Worm (Caenorhabditis elegans): ENCODE data around the gene ntl-4.

ntl-4 gene

ce11 chrIV:7877781-7878180 lies 32.6 kb upstream of the ntl-4 start, which contains the start of gene kin-26:
kin-26 (minus strand) TSS chrIV:7877881.
- no peak for TF ChIP-seq egl-43 (GFP tag; IDR thresholded peaks at IDR 0.05)
- no peak for TF ChIP-seq fkh-10 (GFP tag; optimal IDR thresholded peaks at IDR 0.05)
- TF ChIP-seq nhr-76 (tag; optimal IDR thresholded peaks at IDR 0.05) = no peak
- TF ChIP-seq dmd-6 (GFP tag; IDR thresholded peaks at IDR 0.05) = no peak
- TF ChIP-seq nhr-77 (tag; optimal IDR thresholded peaks at IDR 0.05) = no peak
- TF ChIP-seq gei-8 (GFP tag; optimal IDR thresholded peaks at IDR 0.05) = no peak

ce11 chrIV:7879017-7879416 lies 31.4 kb upstream of the ntl-4 start, which contains the start of gene srt-73:
srt-73 (plus strand) TSS chrIV:7879317.
- no peak for TF ChIP-seq ceh-28 (tag; optimal IDR thresholded peaks at IDR 0.05)
- TF ChIP-seq Y5F2A.4 (GFP tag; optimal IDR thresholded peaks at IDR 0.05) = no peak
- TF ChIP-seq daf-8 (GFP tag; IDR thresholded peaks at IDR 0.05) = no peak
- no peak for TF ChIP-seq unc-130 (GFP tag; optimal IDR thresholded peaks at IDR 0.05)
- no peak for TF ChIP-seq dmd-9 (GFP tag; IDR thresholded peaks at IDR 0.05)
- TF ChIP-seq cey-2 (tag; optimal IDR thresholded peaks at IDR 0.05; ENCODE audit: borderline replicate concordance, insufficient read depth) = no peak
- no peak for TF ChIP-seq mdl-1 (tag; optimal IDR thresholded peaks at IDR 0.05)

- TF ChIP-seq set-16 (GFP tag; IDR thresholded peaks at IDR 0.05) = no peak
- TF ChIP-seq aha-1 (tag) = peak; percentile 18
- TF ChIP-seq unc-39 (tag; optimal IDR thresholded peaks at IDR 0.05) = no peak
- TF ChIP-seq D1046.2 (GFP tag; IDR thresholded peaks at IDR 0.05) = no peak
- TF ChIP-seq mep-1 (tag; optimal IDR thresholded peaks at IDR 0.05) = no peak
- no peak for TF ChIP-seq mxl-3 (GFP tag; optimal IDR thresholded peaks at IDR 0.05)
- peak; percentile 49 for TF ChIP-seq pqm-1 (tag; optimal IDR thresholded peaks at IDR 0.05)
- no peak for TF ChIP-seq hif-1 (tag; optimal IDR thresholded peaks at IDR 0.05)
- peak; percentile 67 for TF ChIP-seq php-3 (GFP tag; IDR thresholded peaks at IDR 0.05)
- no peak for TF ChIP-seq fos-1 (tag; optimal IDR thresholded peaks at IDR 0.05)
- no peak for TF ChIP-seq dmd-9 (GFP tag; IDR thresholded peaks at IDR 0.05)
- TF ChIP-seq vab-7 (GFP tag; IDR thresholded peaks at IDR 0.05) = no peak
- TF ChIP-seq daf-16 (GFP tag; optimal IDR thresholded peaks at IDR 0.05) = no peak
- TF ChIP-seq daf-16 (tag; optimal IDR thresholded peaks at IDR 0.05) = peak; percentile 44
- peak; percentile 44 for TF ChIP-seq dve-1 (tag; optimal IDR thresholded peaks at IDR 0.05; ENCODE audit: insufficient read depth)
- peak; percentile 6 for TF ChIP-seq nhr-77 (tag; optimal IDR thresholded peaks at IDR 0.05)
- TF ChIP-seq nhr-28 (tag; optimal IDR thresholded peaks at IDR 0.05) = peak; percentile 14
These were observed 29.2 kb upstream of the ntl-4 start for ce11 chrIV:7881166-7881565.

ce11 chrIV:7881726-7882125 lies 28.6 kb upstream of the ntl-4 start, which contains the start of gene atic-1:
atic-1 (plus strand) TSS chrIV:7882026.
- TF ChIP-seq hlh-30 (tag; optimal IDR thresholded peaks at IDR 0.05; ENCODE audit: insufficient read depth) = no peak
- no peak for TF ChIP-seq D1046.2 (GFP tag; IDR thresholded peaks at IDR 0.05)
- no peak for TF ChIP-seq nhr-28 (tag; optimal IDR thresholded peaks at IDR 0.05)
- TF ChIP-seq ceh-44 (GFP tag; IDR thresholded peaks at IDR 0.05) = no peak
- no peak for TF ChIP-seq cey-2 (tag; optimal IDR thresholded peaks at IDR 0.05; ENCODE audit: borderline replicate concordance, insufficient read depth)
- no peak for TF ChIP-seq unc-62 (GFP tag; optimal IDR thresholded peaks at IDR 0.05 in 1 of 2)
- no peak for TF ChIP-seq unc-62 (tag; optimal IDR thresholded peaks at IDR 0.05)
- no peak for TF ChIP-seq ZK546.5 (tag; optimal IDR thresholded peaks at IDR 0.05)
- no peak for TF ChIP-seq ceh-20 (GFP tag; IDR thresholded peaks at IDR 0.05)
- TF ChIP-seq php-3 (GFP tag; IDR thresholded peaks at IDR 0.05) = no peak
- TF ChIP-seq lim-7 (GFP tag; IDR thresholded peaks at IDR 0.05) = no peak
- TF ChIP-seq mdl-1 (tag; optimal IDR thresholded peaks at IDR 0.05) = no peak
- TF ChIP-seq ceh-62 (tag; optimal IDR thresholded peaks at IDR 0.05) = no peak
- TF ChIP-seq skn-1 (tag; optimal IDR thresholded peaks at IDR 0.05) = no peak

Measured in whole organism, L4 larva.